Fruit fly (Drosophila melanogaster) whole organism, embryonic: ENCODE results near the gene Gclm.

Experiments used
- Awh ChIP-seq: fragments of 200-800 bp; sonication (Bioruptor generic); IDR thresholded peaks from 2 replicates; pipeline ENCODE4, ENCODE4 v1.3.6; 2022; ENCODE audit warnings: missing biosample characterization, missing genetic modification characterization
- BEAF-32 ChIP-seq: fragments of 200-800 bp; sonication (Bioruptor generic); optimal IDR thresholded peaks from 3 replicates; lab custom pipeline; 2017; ENCODE audit warnings: missing biosample characterization, missing genetic modification characterization, mild to moderate bottlenecking, moderate library complexity, missing genetic modification reagents
- Bdp1 ChIP-seq: fragments of 200-800 bp; sonication (Bioruptor generic); optimal IDR thresholded peaks from 3 replicates; lab custom pipeline; 2016; ENCODE audit warnings: missing biosample characterization, missing genetic modification characterization
- CG10431 ChIP-seq: fragments of 200-800 bp; sonication (Bioruptor generic); optimal IDR thresholded peaks from 3 replicates; lab custom pipeline; 2018; ENCODE audit warnings: missing biosample characterization, mild to moderate bottlenecking, missing genetic modification characterization
- CG11456 ChIP-seq: fragments of 200-800 bp; sonication (Bioruptor generic); IDR thresholded peaks from 3 replicates; pipeline ENCODE4 v1.3.6; 2022; ENCODE audit warnings: missing biosample characterization, missing genetic modification characterization
- CG11696 ChIP-seq: fragments of 200-800 bp; sonication (Bioruptor generic); IDR thresholded peaks from 2 replicates; pipeline ENCODE4 v1.3.6; 2022; ENCODE audit warnings: missing biosample characterization, missing genetic modification characterization
- CG12155 ChIP-seq: fragments of 200-800 bp; sonication (Bioruptor generic); optimal IDR thresholded peaks from 3 replicates; lab custom pipeline; 2016; ENCODE audit warnings: missing biosample characterization, missing genetic modification characterization
- CG13296 ChIP-seq: fragments of 200-800 bp; sonication (Bioruptor generic); optimal IDR thresholded peaks from 3 replicates; lab custom pipeline; 2018; ENCODE audit warnings: missing biosample characterization, mild to moderate bottlenecking, missing genetic modification characterization
- CG14710 ChIP-seq: fragments of 200-800 bp; sonication (Bioruptor generic); optimal IDR thresholded peaks from 3 replicates; lab custom pipeline; 2019; ENCODE audit warnings: missing biosample characterization, mild to moderate bottlenecking, missing genetic modification characterization, moderate library complexity
- CG1603 ChIP-seq: fragments of 200-800 bp; sonication (Bioruptor generic); optimal IDR thresholded peaks from 2 replicates; lab custom pipeline; 2019; ENCODE audit warnings: missing biosample characterization, mild to moderate bottlenecking, missing genetic modification characterization, moderate library complexity
- CG17802 ChIP-seq: fragments of 200-800 bp; sonication (Bioruptor generic); optimal IDR thresholded peaks from 2 replicates; lab custom pipeline; 2018; ENCODE audit warnings: missing biosample characterization, mild to moderate bottlenecking, missing genetic modification characterization, moderate library complexity
- CG31365 ChIP-seq: fragments of 200-800 bp; sonication (Bioruptor generic); optimal IDR thresholded peaks from 2 replicates; lab custom pipeline; 2018; ENCODE audit warnings: missing biosample characterization, mild to moderate bottlenecking, missing genetic modification characterization
- CG33557 ChIP-seq: fragments of 200-800 bp; sonication (Bioruptor generic); optimal IDR thresholded peaks from 2 replicates; lab custom pipeline; 2019; ENCODE audit warnings: missing biosample characterization, mild to moderate bottlenecking, missing genetic modification characterization, moderate library complexity
- CG6683 ChIP-seq: fragments of 200-800 bp; sonication (Bioruptor generic); optimal IDR thresholded peaks from 2 replicates; lab custom pipeline; 2017; ENCODE audit warnings: missing biosample characterization, mild to moderate bottlenecking, missing genetic modification characterization, missing genetic modification reagents
- CG8388 ChIP-seq: fragments of 200-800 bp; sonication (Bioruptor generic); optimal IDR thresholded peaks from 2 replicates; lab custom pipeline; 2019; ENCODE audit warnings: missing biosample characterization, mild to moderate bottlenecking, missing genetic modification characterization, moderate library complexity
- CG8924 ChIP-seq: fragments of 200-800 bp; optimal IDR thresholded peaks from 3 replicates; lab custom pipeline; 2019; ENCODE audit warnings: missing biosample characterization, mild to moderate bottlenecking, missing genetic modification characterization, moderate library complexity
- CG9609 ChIP-seq: fragments of 200-800 bp; sonication (Bioruptor generic); optimal IDR thresholded peaks from 3 replicates; lab custom pipeline; 2016; ENCODE audit warnings: missing biosample characterization, missing genetic modification characterization
- CG9727 ChIP-seq: fragments of 200-800 bp; sonication (Bioruptor generic); optimal IDR thresholded peaks from 3 replicates; lab custom pipeline; 2017; ENCODE audit warnings: missing biosample characterization, mild to moderate bottlenecking, missing genetic modification characterization
- CG9797 ChIP-seq: fragments of 200-800 bp; sonication (Bioruptor generic); optimal IDR thresholded peaks from 3 replicates; lab custom pipeline; 2018; ENCODE audit warnings: missing biosample characterization, mild to moderate bottlenecking, missing genetic modification characterization
- Dip2 ChIP-seq: fragments of 200-800 bp; sonication (Bioruptor generic); IDR thresholded peaks from 2 replicates; pipeline ENCODE4 v1.3.6; 2022; ENCODE audit warnings: missing biosample characterization, missing genetic modification characterization
- E2f2 ChIP-seq: fragments of 200-800 bp; sonication (Bioruptor generic); IDR thresholded peaks from 2 replicates; pipeline ENCODE4 v1.3.6; 2022; ENCODE audit warnings: missing biosample characterization, missing genetic modification characterization
- Kr ChIP-seq: fragments of 200-800 bp; sonication (Bioruptor generic); optimal IDR thresholded peaks from 2 replicates; lab custom pipeline; 2017; ENCODE audit warnings: missing biosample characterization, mild to moderate bottlenecking, missing genetic modification characterization
- MBD-R2 ChIP-seq: fragments of 200-800 bp; sonication (Bioruptor generic); IDR thresholded peaks from 2 replicates; pipeline ENCODE4 v1.3.6; 2022; ENCODE audit warnings: missing biosample characterization, missing genetic modification characterization
- Nf-YB ChIP-seq: fragments of 200-800 bp; sonication (Bioruptor generic); optimal IDR thresholded peaks from 3 replicates; lab custom pipeline; 2019; ENCODE audit warnings: missing biosample characterization, mild to moderate bottlenecking, missing genetic modification characterization, moderate library complexity
- Poxn ChIP-seq: fragments of 200-800 bp; sonication (Bioruptor generic); IDR thresholded peaks from 2 replicates; pipeline ENCODE4 v1.3.6; 2022; ENCODE audit warnings: missing biosample characterization, missing genetic modification characterization
- al ChIP-seq: fragments of 200-800 bp; sonication (Bioruptor generic); IDR thresholded peaks from 2 replicates; pipeline ENCODE4 v1.3.6; 2022; ENCODE audit warnings: missing biosample characterization, missing genetic modification characterization
- ash1 ChIP-seq: fragments of 200-800 bp; sonication (Bioruptor generic); optimal IDR thresholded peaks from 2 replicates; lab custom pipeline; 2018; ENCODE audit warnings: missing biosample characterization, mild to moderate bottlenecking, missing genetic modification characterization
- ato ChIP-seq: fragments of 200-800 bp; sonication (Bioruptor generic); IDR thresholded peaks from 2 replicates; pipeline ENCODE4 v1.3.6; 2022; ENCODE audit warnings: missing biosample characterization, missing genetic modification characterization; ENCODE audit not compliant: partially characterized antibody
- bcd ChIP-seq: fragments of 200-800 bp; sonication (Bioruptor generic); optimal IDR thresholded peaks from 2 replicates; lab custom pipeline; 2017; ENCODE audit warnings: missing biosample characterization, mild to moderate bottlenecking, missing genetic modification characterization
- bsh ChIP-seq, 2 experiments: fragments of 200-800 bp; sonication (Bioruptor generic); optimal IDR thresholded peaks; 2 replicates each; lab custom pipeline; 2017 to 2018; ENCODE audit warnings: mild to moderate bottlenecking in 2 of 2, missing biosample characterization in 2 of 2, missing genetic modification characterization in 2 of 2, moderate library complexity in 1 of 2
- corto ChIP-seq: fragments of 200-800 bp; sonication (Bioruptor generic); optimal IDR thresholded peaks from 2 replicates; lab custom pipeline; 2016; ENCODE audit warnings: missing biosample characterization, mild to moderate bottlenecking, missing genetic modification characterization, moderate library complexity
- dati ChIP-seq: fragments of 200-800 bp; sonication (Bioruptor generic); IDR thresholded peaks from 2 replicates; pipeline ENCODE4 v1.3.6; 2022; ENCODE audit warnings: missing biosample characterization, missing genetic modification characterization
- esg ChIP-seq: fragments of 200-800 bp; sonication (Bioruptor generic); conservative IDR thresholded peaks from 2 replicates; pipeline ENCODE4 v1.3.6; 2022; ENCODE audit warnings: missing biosample characterization, missing genetic modification characterization
- gcm2 ChIP-seq: fragments of 200-800 bp; sonication (Bioruptor generic); optimal IDR thresholded peaks from 2 replicates; lab custom pipeline; 2016; ENCODE audit warnings: missing biosample characterization, missing genetic modification characterization
- grau ChIP-seq: fragments of 200-800 bp; optimal IDR thresholded peaks from 3 replicates; lab custom pipeline; 2019; ENCODE audit warnings: missing biosample characterization, mild to moderate bottlenecking, missing genetic modification characterization, moderate library complexity
- ken ChIP-seq: fragments of 200-800 bp; sonication (Bioruptor generic); IDR thresholded peaks from 3 replicates; pipeline ENCODE4 v1.3.6; 2022; ENCODE audit warnings: missing biosample characterization, missing genetic modification characterization
- mirr ChIP-seq: fragments of 200-800 bp; sonication (Bioruptor generic); optimal IDR thresholded peaks from 3 replicates; lab custom pipeline; 2018; ENCODE audit warnings: missing biosample characterization, mild to moderate bottlenecking, missing genetic modification characterization
- nerfin-1 ChIP-seq: fragments of 200-800 bp; sonication (Bioruptor generic); optimal IDR thresholded peaks from 3 replicates; lab custom pipeline; 2019; ENCODE audit warnings: missing biosample characterization, mild to moderate bottlenecking, missing genetic modification characterization, moderate library complexity
- nerfin-2 ChIP-seq: fragments of 200-800 bp; sonication (Bioruptor generic); IDR thresholded peaks from 2 replicates; pipeline ENCODE4 v1.3.6; 2022; ENCODE audit warnings: missing biosample characterization, missing genetic modification characterization; ENCODE audit not compliant: partially characterized antibody
- prd ChIP-seq, 3 experiments: fragments of >200 bp in 2 of 3; fragments of 200-800 bp in 1 of 3; sonication (Bioruptor generic) in 1 of 3; optimal IDR thresholded peaks in 2 of 3; IDR thresholded peaks in 1 of 3; 2 replicates in 2 of 3; 3 replicates in 1 of 3; pipeline versions ENCODE4 v1.3.6 to Lab custom; 2017 to 2022; ENCODE audit warnings: missing biosample characterization in 1 of 3, missing genetic modification characterization in 1 of 3
- psq ChIP-seq: fragments of 200-800 bp; sonication (Bioruptor generic); optimal IDR thresholded peaks from 2 replicates; lab custom pipeline; 2017; ENCODE audit warnings: missing biosample characterization, missing genetic modification characterization
- sc ChIP-seq, 3 experiments: fragments of >200 bp in 2 of 3; fragments of 200-800 bp in 1 of 3; sonication (Bioruptor generic) in 1 of 3; optimal IDR thresholded peaks; 2 replicates in 2 of 3; 3 replicates in 1 of 3; lab custom pipeline; 2017; ENCODE audit warnings: mild to moderate bottlenecking in 1 of 3, missing biosample characterization in 1 of 3, missing genetic modification characterization in 1 of 3, missing genetic modification reagents in 1 of 3
- schlank ChIP-seq: fragments of 200-800 bp; sonication (Bioruptor generic); optimal IDR thresholded peaks from 2 replicates; lab custom pipeline; 2018; ENCODE audit warnings: missing biosample characterization, mild to moderate bottlenecking, missing genetic modification characterization
- scrt ChIP-seq: fragments of 200-800 bp; sonication (Bioruptor generic); optimal IDR thresholded peaks from 2 replicates; lab custom pipeline; 2018; ENCODE audit warnings: missing biosample characterization, mild to moderate bottlenecking, missing genetic modification characterization, moderate library complexity
- shn ChIP-seq: fragments of 200-800 bp; sonication (Bioruptor generic); optimal IDR thresholded peaks from 3 replicates; lab custom pipeline; 2016; ENCODE audit warnings: missing biosample characterization, missing genetic modification characterization
- ttk ChIP-seq: fragments of 200-800 bp; sonication (Bioruptor generic); IDR thresholded peaks from 2 replicates; pipeline ENCODE4 v2.1.2; 2022; ENCODE audit warnings: missing biosample characterization, missing genetic modification characterization
- vnd ChIP-seq: fragments of 200-800 bp; sonication (Bioruptor generic); IDR thresholded peaks from 3 replicates; pipeline ENCODE4 v1.3.6; 2022; ENCODE audit warnings: missing biosample characterization, missing genetic modification characterization; ENCODE audit not compliant: partially characterized antibody
- z ChIP-seq: fragments of 200-800 bp; sonication (Bioruptor generic); IDR thresholded peaks from 3 replicates; pipeline ENCODE4 v1.3.6; 2022; ENCODE audit warnings: missing biosample characterization, missing genetic modification characterization
- zen ChIP-seq: fragments of 200-800 bp; sonication (Bioruptor generic); optimal IDR thresholded peaks from 3 replicates; lab custom pipeline; 2018; ENCODE audit warnings: missing biosample characterization, mild to moderate bottlenecking, missing genetic modification characterization, moderate library complexity

Gclm gene

DNA sequence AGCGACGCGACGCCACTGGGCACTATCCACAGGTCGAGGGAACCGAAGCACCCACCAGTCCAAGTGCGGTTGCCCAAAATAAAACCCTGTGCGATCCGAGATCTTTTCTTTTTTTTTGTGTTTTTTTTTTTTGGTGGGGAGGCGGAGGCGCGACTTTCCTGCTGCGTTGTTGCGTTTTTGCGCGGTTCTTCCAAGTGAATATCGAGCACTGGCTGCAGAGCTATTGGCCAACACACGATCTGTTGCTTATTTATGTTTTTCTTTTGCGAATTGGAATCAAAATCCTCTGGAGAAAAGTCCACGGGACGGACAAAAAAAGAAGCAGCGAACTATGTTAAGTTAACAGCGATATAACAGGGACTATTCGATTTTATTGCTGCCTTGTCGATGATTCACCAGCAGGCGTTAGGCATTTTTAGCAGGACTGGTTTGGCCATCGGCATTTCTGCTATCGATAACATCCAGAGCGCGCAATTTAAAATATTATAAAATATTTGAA lies 34.5 kb upstream of the Gclm start, which contains the start of gene wge (continued):
- no peak for TF ChIP-seq CG6683 (GFP tag; lab: Kevin White, UChicago)
- no peak for TF ChIP-seq CG12155 (GFP tag; lab: Kevin White, UChicago)
- TF ChIP-seq nerfin-2 (GFP tag; lab: Robert Waterston, UW), result no peak; the same call in 1 of the 2 replicates
- no peak for TF ChIP-seq CG8924 (tag; lab: Kevin White, UChicago)
- TF ChIP-seq CG13296 (GFP tag; lab: Kevin White, UChicago), result no peak
- TF ChIP-seq z (GFP tag; lab: Robert Waterston, UW), result no peak
- no peak for TF ChIP-seq CG10431 (GFP tag; lab: Kevin White, UChicago)
- no peak for TF ChIP-seq prd (optimal IDR thresholded peaks at IDR 0.05; lab: Kevin White, UChicago)
- TF ChIP-seq prd (GFP tag; IDR thresholded peaks at IDR 0.05; lab: Robert Waterston, UW), result no peak
- TF ChIP-seq CG11696 (GFP tag; lab: Robert Waterston, UW), result no peak
- TF ChIP-seq CG1603 (tag; lab: Kevin White, UChicago), result peak; percentile 34
- TF ChIP-seq mirr (GFP tag; lab: Kevin White, UChicago), result no peak
- peak; percentile 68 for TF ChIP-seq BEAF-32 (GFP tag; lab: Kevin White, UChicago)
- no peak for TF ChIP-seq schlank (tag; lab: Kevin White, UChicago)
- TF ChIP-seq CG33557 (GFP tag; lab: Kevin White, UChicago), result no peak
- TF ChIP-seq CG9609 (GFP tag; lab: Kevin White, UChicago), result no peak
- no peak for TF ChIP-seq Bdp1 (GFP tag; lab: Kevin White, UChicago)
- TF ChIP-seq gcm2 (GFP tag; lab: Kevin White, UChicago), result no peak
- no peak for TF ChIP-seq sc (optimal IDR thresholded peaks at IDR 0.05; lab: Kevin White, UChicago)
- no peak for TF ChIP-seq sc (GFP tag; optimal IDR thresholded peaks at IDR 0.05; lab: Kevin White, UChicago)
- no peak for TF ChIP-seq Poxn (GFP tag; lab: Robert Waterston, UW)
- TF ChIP-seq CG31365 (tag; lab: Kevin White, UChicago), result no peak
- no peak for TF ChIP-seq bcd (GFP tag; lab: Kevin White, UChicago)
- TF ChIP-seq bsh (GFP tag; optimal IDR thresholded peaks at IDR 0.05; lab: Kevin White, UChicago), result peak in 1 of 2 experiments; percentile 94
- no peak for TF ChIP-seq zen
- TF ChIP-seq vnd (GFP tag; lab: Robert Waterston, UW), result peak; percentile 38; the same call in 1 of the 3 replicates
- no peak for TF ChIP-seq CG9727 (GFP tag; lab: Kevin White, UChicago)
- no peak for TF ChIP-seq scrt (GFP tag; lab: Kevin White, UChicago)
- TF ChIP-seq Nf-YB, result no peak
- no peak for TF ChIP-seq ken
- no peak for TF ChIP-seq shn (GFP tag; lab: Kevin White, UChicago)
- TF ChIP-seq esg (GFP tag; lab: Robert Waterston, UW), result no peak
- peak; percentile 50 for TF ChIP-seq CG14710 (tag; lab: Kevin White, UChicago)
- TF ChIP-seq Kr (GFP tag; lab: Kevin White, UChicago), result no peak
- TF ChIP-seq Awh, result no peak
- TF ChIP-seq ash1 (GFP tag; lab: Kevin White, UChicago), result no peak
- peak; percentile 84 for TF ChIP-seq ato (GFP tag; lab: Robert Waterston, UW)
- TF ChIP-seq al (GFP tag; lab: Robert Waterston, UW), result no peak
- no peak for TF ChIP-seq CG11456
- TF ChIP-seq nerfin-1 (tag; lab: Kevin White, UChicago), result peak; percentile 72
- peak; percentile 96 for TF ChIP-seq E2f2
- TF ChIP-seq MBD-R2 (GFP tag; lab: Robert Waterston, UW), result 0 out of 2 replicates have a peak, but pooled peaks have one; percentile 5
- no peak for TF ChIP-seq grau (tag; lab: Kevin White, UChicago)
- TF ChIP-seq ttk (GFP tag; lab: Robert Waterston, UW), result no peak
- TF ChIP-seq psq (GFP tag; lab: Kevin White, UChicago), result no peak
- TF ChIP-seq CG17802, result no peak
- TF ChIP-seq Dip2 (GFP tag; lab: Robert Waterston, UW), result no peak
- TF ChIP-seq CG9797 (GFP tag; lab: Kevin White, UChicago), result peak; percentile 65
- no peak for TF ChIP-seq corto
- TF ChIP-seq CG8388 (GFP tag; lab: Kevin White, UChicago), result no peak
- TF ChIP-seq dati, result no peak
